Worm (Caenorhabditis elegans): ENCODE results near the gene R07B1.11.

The R07B1.11 gene

DNA sequence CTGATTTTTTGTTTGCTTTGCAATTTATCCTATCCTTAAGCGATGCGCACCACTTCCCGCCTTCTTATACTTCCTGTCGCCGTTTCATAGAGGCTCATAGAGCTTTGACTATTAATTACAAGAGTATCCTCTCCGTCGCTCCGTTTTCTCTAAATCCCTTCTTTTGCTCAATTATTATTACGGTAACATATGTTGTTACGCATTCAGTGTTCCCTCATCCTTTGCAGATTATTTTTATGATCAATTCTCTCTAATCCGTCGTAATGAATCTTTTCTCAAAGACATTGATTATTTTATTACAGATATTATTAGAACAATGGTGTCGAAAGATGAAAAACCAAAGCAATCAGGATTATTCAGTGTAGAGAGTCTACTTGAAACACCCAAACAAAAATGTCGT is 9.7 kb upstream of the R07B1.11 start, which contains the start of gene vab-15:
Gene vab-15, plus strand, starts transcription at position 301 of the 400 bp plus-strand sequence.
- TF ChIP-seq unc-130 (GFP tag; optimal IDR thresholded peaks at IDR 0.05), result no peak
- no peak for TF ChIP-seq snpc-4 (tag; optimal IDR thresholded peaks at IDR 0.05)
- no peak for TF ChIP-seq jun-1 (tag; optimal IDR thresholded peaks at IDR 0.05)
- no peak for TF ChIP-seq rbr-2 (tag; optimal IDR thresholded peaks at IDR 0.05)
- TF ChIP-seq ctbp-1 (GFP tag; IDR thresholded peaks at IDR 0.05), result no peak
- TF ChIP-seq ZK546.5 (tag; optimal IDR thresholded peaks at IDR 0.05), result no peak
- TF ChIP-seq Y48G9A.11 (GFP tag; IDR thresholded peaks at IDR 0.05), result no peak
- no peak for TF ChIP-seq mes-2 (tag; optimal IDR thresholded peaks at IDR 0.05; ENCODE audit: poor library complexity, severe bottlenecking)
- no peak for TF ChIP-seq dmd-6 (GFP tag; IDR thresholded peaks at IDR 0.05)
- no peak for TF ChIP-seq ztf-11 (tag; optimal IDR thresholded peaks at IDR 0.05)
- TF ChIP-seq egl-27 (tag; optimal IDR thresholded peaks at IDR 0.05), result no peak
- TF ChIP-seq madf-5 (GFP tag; IDR thresholded peaks at IDR 0.05), result no peak
- no peak for TF ChIP-seq ces-1 (GFP tag; optimal IDR thresholded peaks at IDR 0.05)
- TF ChIP-seq mdl-1 (tag; optimal IDR thresholded peaks at IDR 0.05), result no peak

- no peak for TF ChIP-seq fos-1 (tag; optimal IDR thresholded peaks at IDR 0.05)
- peak in 1 of 2 experiments; percentile 92 for TF ChIP-seq unc-62 (GFP tag; optimal IDR thresholded peaks at IDR 0.05 in 1 of 2)
- no peak for TF ChIP-seq unc-62 (tag; optimal IDR thresholded peaks at IDR 0.05)
Observed at ce11 chrX:9848214-9848789, 8.4 kb upstream of the R07B1.11 start.

DNA sequence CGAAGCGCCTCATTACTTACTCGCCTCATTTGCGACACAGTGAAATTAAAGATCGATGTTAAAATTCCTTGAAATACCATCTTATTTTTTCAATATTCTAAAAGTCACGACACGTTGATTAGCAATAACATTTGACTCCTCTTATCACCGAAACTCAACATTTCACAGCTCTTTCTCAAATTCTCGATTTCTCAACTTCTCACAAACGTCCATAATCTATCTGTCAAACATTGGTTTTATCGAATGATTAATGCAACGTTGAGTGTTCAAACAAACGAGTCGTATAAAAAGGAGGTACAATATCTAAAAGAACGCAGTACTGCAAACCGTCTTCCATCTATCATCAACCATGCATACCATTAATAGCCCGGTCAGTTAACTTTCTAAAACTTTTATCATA is 6.5 kb upstream of the R07B1.11 start, which contains the start of gene lec-8:
Gene lec-8, plus strand, starts transcription at position 314 of the 400 bp plus-strand sequence.
- peak; percentile 45 for TF ChIP-seq T20F7.1 (GFP tag; optimal IDR thresholded peaks at IDR 0.05)
- peak; percentile 80; the same call in 1 of the 2 replicates for TF ChIP-seq tra-1 (GFP tag; IDR thresholded peaks at IDR 0.05)
- TF ChIP-seq ceh-20 (GFP tag; IDR thresholded peaks at IDR 0.05), result peak; percentile 72; the same call in 1 of the 2 replicates
- TF ChIP-seq daf-16 (GFP tag; optimal IDR thresholded peaks at IDR 0.05), result no peak
- peak; percentile 81 for TF ChIP-seq daf-16 (tag; optimal IDR thresholded peaks at IDR 0.05)
- peak; percentile 82 for TF ChIP-seq aha-1 (tag)
- peak; percentile 47 for TF ChIP-seq pqm-1 (tag; optimal IDR thresholded peaks at IDR 0.05)
- no peak for TF ChIP-seq ceh-62 (tag; optimal IDR thresholded peaks at IDR 0.05)
- TF ChIP-seq nhr-77 (tag; optimal IDR thresholded peaks at IDR 0.05), result peak; percentile 28
- no peak for TF ChIP-seq zfp-3 (GFP tag; conservative IDR thresholded peaks at IDR 0.05)
- no peak for TF ChIP-seq ceh-32 (tag; optimal IDR thresholded peaks at IDR 0.05; ENCODE audit: poor library complexity)
- TF ChIP-seq aly-2 (tag; optimal IDR thresholded peaks at IDR 0.05), result no peak
- peak; percentile 81 for TF ChIP-seq dmd-6 (GFP tag; IDR thresholded peaks at IDR 0.05)
- peak; percentile 84 for TF ChIP-seq dve-1 (tag; optimal IDR thresholded peaks at IDR 0.05; ENCODE audit: insufficient read depth)
- no peak for TF ChIP-seq attf-4 (tag; optimal IDR thresholded peaks at IDR 0.05)
- TF ChIP-seq nhr-28 (tag; optimal IDR thresholded peaks at IDR 0.05), result peak; percentile 68
- peak; percentile 69 for TF ChIP-seq php-3 (GFP tag; IDR thresholded peaks at IDR 0.05)
- peak; percentile 65 for TF ChIP-seq hlh-11 (tag; optimal IDR thresholded peaks at IDR 0.05)

ce11 chrX:9851745-9852330 is 4.9 kb upstream of the R07B1.11 start, which contains the start of gene lec-7:
Gene lec-7 (plus strand): TSS chrX:9852041.
- TF ChIP-seq pqm-1 (tag; optimal IDR thresholded peaks at IDR 0.05) (peak; percentile 26), dve-1 (tag; optimal IDR thresholded peaks at IDR 0.05; ENCODE audit: insufficient read depth) (peak; percentile 39), vab-7 (GFP tag; IDR thresholded peaks at IDR 0.05) (no peak), dmd-6 (GFP tag; IDR thresholded peaks at IDR 0.05) (peak; percentile 49), ztf-11 (tag; optimal IDR thresholded peaks at IDR 0.05) (no peak), pha-4 (GFP tag; IDR thresholded peaks at IDR 0.05) (no peak), pha-4 (tag; optimal IDR thresholded peaks at IDR 0.05) (peak; percentile 89), nhr-28 (tag; optimal IDR thresholded peaks at IDR 0.05) (peak; percentile 25)

Data from whole organism, L4 larva.